Fruit fly (Drosophila melanogaster) S2 (cell line): Measurements from ENCODE around the gene Inx2.

Experiments used
- CG8478 ChIP-seq: fragments of >200 bp; optimal IDR thresholded peaks from 2 replicates; lab custom pipeline; 2018
- CTCF ChIP-seq, 2 experiments: fragments of >200 bp; optimal IDR thresholded peaks; 2 replicates each; lab custom pipeline; 2018

- no peak for TF ChIP-seq CG8478 (lab: Kevin White, UChicago)
- TF ChIP-seq CTCF (optimal IDR thresholded peaks at IDR 0.05; lab: Kevin White, UChicago) = no peak
Measured at dm6 chrX:7013320-7014214, 15.1 kb downstream of the Inx2 start, which contains the start of the genes CG3032 and CG4593.
